Worm (Caenorhabditis elegans) whole organism, L3 larva: ENCODE measurements around the gene nhr-248.

Experiments
- ama-1 ChIP-seq: fragments of 150-350 bp; optimal IDR thresholded peaks from 2 replicates; lab custom pipeline; 2018
- ceh-16 ChIP-seq: sonication (generic microtip); optimal IDR thresholded peaks from 2 replicates; lab custom pipeline; 2017; ENCODE audit warnings: missing biosample characterization, missing genetic modification characterization
- elt-2 ChIP-seq: sonication (generic microtip); optimal IDR thresholded peaks from 2 replicates; lab custom pipeline; 2016; ENCODE audit warnings: missing genetic modification reagents, mild to moderate bottlenecking, missing genetic modification characterization, missing compliant biosample characterization
- nhr-237 ChIP-seq: fragments of 150-350 bp; optimal IDR thresholded peaks from 2 replicates; lab custom pipeline; 2014; ENCODE audit warnings: missing biosample characterization, missing genetic modification characterization
- skn-1 ChIP-seq: fragments of 150-350 bp; optimal IDR thresholded peaks from 2 replicates; lab custom pipeline; 2014; ENCODE audit warnings: missing biosample characterization, missing genetic modification characterization
- unc-62 ChIP-seq: fragments of 150-350 bp; sonication (generic microtip); optimal IDR thresholded peaks from 4 replicates; lab custom pipeline; 2014; ENCODE audit warnings: missing biosample characterization, missing genetic modification reagents, missing genetic modification characterization

ce11 chrV:17100829-17101228 lies 3.6 kb downstream of the nhr-248 start, which contains the start of gene ZK218.5:
- no peak for TF ChIP-seq ama-1 (lab: Kevin White, UChicago)
- no peak for TF ChIP-seq skn-1
- TF ChIP-seq ceh-16 (tag; lab: Kevin White, UChicago): no peak
- TF ChIP-seq unc-62 (GFP tag; lab: Kevin White, UChicago): no peak
- no peak for TF ChIP-seq nhr-237
- TF ChIP-seq elt-2: no peak
